Fruit fly (Drosophila melanogaster) S2 (cell line): ENCODE measurements around the gene Pglym87.

Experiments used
- CG8478 ChIP-seq: fragments of >200 bp; optimal IDR thresholded peaks from 2 replicates; lab custom pipeline; 2018
- CTCF ChIP-seq, 2 experiments: fragments of >200 bp; optimal IDR thresholded peaks; 2 replicates each; lab custom pipeline; 2018

DNA sequence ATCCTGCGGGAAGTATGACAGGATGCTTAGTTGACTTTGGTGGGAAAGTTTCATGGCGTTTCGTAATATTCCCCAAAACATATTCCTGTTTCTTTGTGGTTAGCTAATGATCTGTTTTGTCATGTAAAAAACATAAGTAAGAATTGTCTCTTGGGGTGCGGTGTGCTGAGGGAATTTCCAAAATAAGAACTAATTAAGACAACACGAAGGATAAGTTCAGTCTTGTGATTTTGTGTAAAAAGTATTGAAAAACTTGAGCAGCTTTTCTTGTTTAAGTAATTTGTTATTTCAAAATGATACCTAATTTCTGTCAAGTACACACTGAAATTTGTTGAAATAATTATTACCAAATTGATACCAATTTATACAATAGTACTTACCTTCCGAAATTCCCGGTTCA is 21.4 kb upstream of the Pglym87 start, which contains the start of gene CG3942:
- TF ChIP-seq CG8478 (lab: Kevin White, UChicago) (no peak), CTCF (optimal IDR thresholded peaks at IDR 0.05; lab: Kevin White, UChicago) (no peak)
